Worm (Caenorhabditis elegans): ENCODE measurements around the gene ebp-2.

Gene ebp-2

ce11 chrII:11463899-11464298 is 21.4 kb downstream of the ebp-2 start:
- TF ChIP-seq fkh-10 (GFP tag; optimal IDR thresholded peaks at IDR 0.05), result no peak
- peak; percentile 28 for TF ChIP-seq lin-15B (tag; optimal IDR thresholded peaks at IDR 0.05)
- peak; percentile 81 for TF ChIP-seq R02D3.7 (tag; optimal IDR thresholded peaks at IDR 0.05)
- TF ChIP-seq nhr-237 (tag; optimal IDR thresholded peaks at IDR 0.05), result no peak

- TF ChIP-seq fos-1 (tag; optimal IDR thresholded peaks at IDR 0.05), result no peak
- TF ChIP-seq lsy-12 (tag; optimal IDR thresholded peaks at IDR 0.05), result no peak
- peak; percentile 34 for TF ChIP-seq elt-1 (tag; optimal IDR thresholded peaks at IDR 0.05)
- TF ChIP-seq pqm-1 (tag; optimal IDR thresholded peaks at IDR 0.05), result peak; percentile 82
- peak; percentile 76 for TF ChIP-seq elt-2 (tag; optimal IDR thresholded peaks at IDR 0.05)
- TF ChIP-seq nhr-23 (tag; optimal IDR thresholded peaks at IDR 0.05), result peak; percentile 71
- TF ChIP-seq daf-12 (tag; optimal IDR thresholded peaks at IDR 0.05), result no peak
- no peak for TF ChIP-seq skn-1 (tag; optimal IDR thresholded peaks at IDR 0.05)
- TF ChIP-seq ceh-28 (tag; optimal IDR thresholded peaks at IDR 0.05), result peak; percentile 70
- TF ChIP-seq nhr-28 (tag; optimal IDR thresholded peaks at IDR 0.05), result no peak
- TF ChIP-seq mml-1 (tag; optimal IDR thresholded peaks at IDR 0.05), result no peak
- TF ChIP-seq eor-1 (tag; optimal IDR thresholded peaks at IDR 0.05), result no peak
- no peak for TF ChIP-seq unc-39 (tag; optimal IDR thresholded peaks at IDR 0.05)
- TF ChIP-seq ceh-16 (tag; optimal IDR thresholded peaks at IDR 0.05), result no peak
- TF ChIP-seq pha-4 (tag; optimal IDR thresholded peaks at IDR 0.05), result peak; percentile 70
- TF ChIP-seq snpc-4 (tag; optimal IDR thresholded peaks at IDR 0.05), result peak; percentile 29
- peak; percentile 83 for TF ChIP-seq nhr-25 (tag; optimal IDR thresholded peaks at IDR 0.05)
- TF ChIP-seq R02D3.7 (tag; optimal IDR thresholded peaks at IDR 0.05), result peak; percentile 35
- no peak for TF ChIP-seq ztf-11 (tag; optimal IDR thresholded peaks at IDR 0.05)
- TF ChIP-seq nhr-43 (tag; optimal IDR thresholded peaks at IDR 0.05; ENCODE audit: poor library complexity, severe bottlenecking), result peak; percentile 73
- TF ChIP-seq nhr-67 (tag; optimal IDR thresholded peaks at IDR 0.05), result no peak
- no peak for TF ChIP-seq nhr-12 (tag; optimal IDR thresholded peaks at IDR 0.05)
- TF ChIP-seq egl-5 (tag; optimal IDR thresholded peaks at IDR 0.05), result peak; percentile 55
- peak; percentile 61 for TF ChIP-seq nfya-1 (tag; optimal IDR thresholded peaks at IDR 0.05; ENCODE audit: insufficient read depth)
- TF ChIP-seq lin-15B (tag; optimal IDR thresholded peaks at IDR 0.05), result peak; percentile 28
- TF ChIP-seq hmg-11 (tag; optimal IDR thresholded peaks at IDR 0.05), result peak; percentile 60
- TF ChIP-seq jun-1 (tag; optimal IDR thresholded peaks at IDR 0.05), result peak; percentile 47
- TF ChIP-seq ama-1 (optimal IDR thresholded peaks at IDR 0.05), result no peak
- no peak for TF ChIP-seq nhr-237 (tag; optimal IDR thresholded peaks at IDR 0.05)
- no peak for TF ChIP-seq sea-2 (GFP tag; optimal IDR thresholded peaks at IDR 0.05)
- no peak for TF ChIP-seq aly-2 (tag; optimal IDR thresholded peaks at IDR 0.05)
- peak; percentile 53 for TF ChIP-seq fkh-2 (tag; optimal IDR thresholded peaks at IDR 0.05)
Measured at ce11 chrII:11464427-11464944, 22.0 kb downstream of the ebp-2 start, which contains the start of the genes aars-1 and rga-1. TSS of gene aars-1 (minus strand) at chrII:11464497. TSS of gene rga-1 (plus strand) at chrII:11464894.

- TF ChIP-seq nhr-237 (tag; optimal IDR thresholded peaks at IDR 0.05), result no peak
Measured at ce11 chrII:11467541-11467940, 25.0 kb downstream of the ebp-2 start, which contains the start of gene klp-17. TSS of gene klp-17 (minus strand) at chrII:11467641.

- TF ChIP-seq hmg-11 (tag; optimal IDR thresholded peaks at IDR 0.05) (no peak), skn-1 (tag; optimal IDR thresholded peaks at IDR 0.05) (no peak), pha-4 (tag; optimal IDR thresholded peaks at IDR 0.05) (peak; percentile 27), nhr-25 (tag; optimal IDR thresholded peaks at IDR 0.05) (no peak), R02D3.7 (tag; optimal IDR thresholded peaks at IDR 0.05) (no peak), nfya-1 (tag; optimal IDR thresholded peaks at IDR 0.05; ENCODE audit: insufficient read depth) (peak; percentile 21), pqm-1 (tag; optimal IDR thresholded peaks at IDR 0.05) (peak; percentile 52), elt-2 (tag; optimal IDR thresholded peaks at IDR 0.05) (peak; percentile 65), ztf-4 (tag; optimal IDR thresholded peaks at IDR 0.05) (no peak)
Measured at ce11 chrII:11469574-11470108, 27.1 kb downstream of the ebp-2 start, which contains the start of gene cisd-1. TSS of gene cisd-1 (minus strand) at chrII:11469624.

ce11 chrII:11471916-11472315 is 29.4 kb downstream of the ebp-2 start, which contains the start of gene mfn-1:
TSS of gene mfn-1 (minus strand) at chrII:11472016.
- TF ChIP-seq elt-3 (tag; optimal IDR thresholded peaks at IDR 0.05) (no peak), nfya-1 (tag; optimal IDR thresholded peaks at IDR 0.05; ENCODE audit: insufficient read depth) (no peak), zag-1 (tag; optimal IDR thresholded peaks at IDR 0.05) (no peak), nhr-76 (tag; optimal IDR thresholded peaks at IDR 0.05) (no peak), ceh-16 (tag; optimal IDR thresholded peaks at IDR 0.05) (no peak), nhr-25 (tag; optimal IDR thresholded peaks at IDR 0.05) (no peak), ztf-4 (tag; optimal IDR thresholded peaks at IDR 0.05) (no peak), nhr-28 (tag; optimal IDR thresholded peaks at IDR 0.05) (no peak), nhr-43 (tag; optimal IDR thresholded peaks at IDR 0.05; ENCODE audit: poor library complexity, severe bottlenecking) (no peak), unc-39 (tag; optimal IDR thresholded peaks at IDR 0.05) (no peak), ama-1 (optimal IDR thresholded peaks at IDR 0.05) (no peak), ztf-11 (tag; optimal IDR thresholded peaks at IDR 0.05) (no peak), unc-62 (GFP tag; optimal IDR thresholded peaks at IDR 0.05) (no peak)
